Fruit fly (Drosophila melanogaster): Measurements from ENCODE around the gene CG9257.

The CG9257 gene

DNA sequence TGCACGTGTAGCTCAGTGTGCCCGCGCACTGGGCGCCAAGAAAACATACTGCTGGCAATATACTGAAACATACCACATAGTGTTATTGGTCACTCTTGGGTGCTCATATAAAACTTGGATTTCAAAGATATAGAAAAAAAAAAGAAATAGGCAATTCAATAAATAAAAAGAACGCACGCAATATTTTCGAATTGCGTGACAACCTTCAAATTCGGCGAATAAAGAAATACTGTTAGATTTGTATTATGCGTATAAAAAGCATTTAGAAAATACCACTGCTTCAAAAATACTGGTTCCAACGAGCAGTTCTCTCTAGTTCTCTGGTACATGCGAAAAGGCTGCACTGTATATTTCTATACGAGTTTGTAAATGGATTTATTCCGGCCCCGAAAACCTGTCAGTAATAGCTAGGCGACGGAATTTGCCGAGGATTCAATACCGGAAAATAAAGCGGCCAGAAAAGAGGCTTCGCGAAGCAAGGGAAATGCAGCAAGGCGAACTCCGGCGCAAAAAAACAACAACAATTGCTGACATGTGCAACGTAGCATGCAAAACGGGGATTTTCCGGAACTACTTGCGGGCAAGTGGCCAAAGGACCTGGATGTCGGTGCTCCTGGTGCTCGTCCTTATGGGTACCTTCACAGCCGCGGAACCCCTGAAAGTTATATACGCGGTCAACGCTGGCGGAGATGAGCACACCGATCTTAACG is at the start of gene CG9257:
CG9257 (plus strand) TSS at position 345 of the 710 bp plus-strand sequence.
- no peak for TF ChIP-seq usp (GFP tag; optimal IDR thresholded peaks at IDR 0.05)
- no peak for TF ChIP-seq psq (optimal IDR thresholded peaks at IDR 0.05)
- no peak for TF ChIP-seq Dll (optimal IDR thresholded peaks at IDR 0.05)
- no peak for TF ChIP-seq CG8478 (optimal IDR thresholded peaks at IDR 0.05)
- TF ChIP-seq pan (optimal IDR thresholded peaks at IDR 0.05) = no peak
- TF ChIP-seq EcR (GFP tag; optimal IDR thresholded peaks at IDR 0.05) = no peak

DNA sequence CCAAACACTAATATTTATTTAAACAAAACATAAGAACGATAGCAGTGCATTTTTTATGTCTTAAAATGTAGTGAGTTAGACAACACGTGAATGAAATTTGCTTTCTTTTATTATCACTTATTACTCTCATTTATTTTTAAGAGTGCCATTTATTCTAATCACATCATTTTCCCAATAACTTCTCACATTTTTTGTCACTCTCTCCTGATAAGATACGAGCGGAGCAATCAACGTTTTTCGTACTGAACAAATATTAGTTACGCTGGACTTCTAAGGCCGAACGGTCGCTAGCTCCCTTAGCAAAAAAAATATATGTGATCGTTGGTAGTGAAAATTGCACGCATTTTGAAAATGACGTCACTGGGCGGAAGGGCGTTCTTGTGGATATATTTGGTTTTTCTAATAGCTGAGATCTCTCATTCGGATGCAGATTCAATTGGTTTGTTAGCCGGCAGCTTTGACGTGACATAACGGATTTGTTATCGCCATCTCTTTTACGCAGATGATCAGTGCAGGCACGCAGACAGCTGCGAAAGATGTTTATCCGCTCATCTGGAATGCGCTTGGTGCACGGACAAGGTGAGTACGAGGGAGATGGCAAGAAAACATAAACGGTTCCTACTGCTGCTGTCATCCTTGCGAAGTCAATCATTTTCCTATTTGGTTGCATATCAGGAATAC is 49.6 kb upstream of the CG9257 start, which contains the start of gene Itgbn:
Itgbn (plus strand) TSS at position 251 of the 681 bp plus-strand sequence.
- no peak for TF ChIP-seq CG8478 (optimal IDR thresholded peaks at IDR 0.05)
- TF ChIP-seq usp (GFP tag; optimal IDR thresholded peaks at IDR 0.05) = no peak
- TF ChIP-seq pan (optimal IDR thresholded peaks at IDR 0.05) = no peak

DNA sequence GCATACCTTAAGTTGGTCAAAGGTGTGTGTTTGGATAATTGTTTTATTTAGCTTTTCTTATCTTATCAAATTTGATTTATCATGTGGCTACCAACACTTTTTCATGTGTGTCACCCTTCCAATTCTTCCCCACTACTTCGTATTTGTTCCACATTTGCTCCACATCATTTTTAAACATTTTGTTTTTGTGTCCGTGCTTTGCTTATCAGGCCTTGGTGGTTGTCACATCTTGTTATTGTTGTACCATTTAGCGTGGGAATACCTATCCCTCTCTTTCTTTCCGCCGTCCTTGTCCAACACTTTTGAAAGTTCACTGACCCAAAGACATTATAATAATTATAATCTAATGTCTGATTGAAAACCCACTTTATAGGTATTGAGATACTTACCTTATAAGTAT is 48.9 kb upstream of the CG9257 start:
- TF ChIP-seq EcR (GFP tag; optimal IDR thresholded peaks at IDR 0.05) (no peak), usp (GFP tag; optimal IDR thresholded peaks at IDR 0.05) (no peak), psq (optimal IDR thresholded peaks at IDR 0.05) (no peak), Dll (optimal IDR thresholded peaks at IDR 0.05) (no peak), CG8478 (optimal IDR thresholded peaks at IDR 0.05) (no peak), pan (optimal IDR thresholded peaks at IDR 0.05) (no peak)

DNA sequence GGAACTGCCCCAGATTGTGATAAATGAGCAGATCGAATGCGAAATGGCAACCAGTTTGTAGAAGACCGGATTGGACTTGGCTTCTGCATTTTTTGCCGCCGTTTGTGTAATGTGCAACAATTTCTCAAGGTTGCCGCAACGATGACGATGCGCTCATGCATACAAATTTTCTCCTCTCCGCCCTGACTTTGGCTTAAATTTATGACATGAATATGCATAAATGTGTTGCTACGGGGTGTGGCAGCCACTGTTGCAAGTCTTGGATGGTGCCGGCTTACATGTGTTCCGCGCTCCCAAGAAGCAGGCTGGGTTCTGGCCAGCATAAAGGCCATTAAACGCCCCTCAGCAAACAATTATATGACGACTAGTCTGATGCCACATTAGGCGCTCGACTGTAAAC is 41.0 kb upstream of the CG9257 start:
- TF ChIP-seq usp (GFP tag; optimal IDR thresholded peaks at IDR 0.05) = no peak
- no peak for TF ChIP-seq EcR (GFP tag; optimal IDR thresholded peaks at IDR 0.05)
- TF ChIP-seq Dll (optimal IDR thresholded peaks at IDR 0.05) = no peak

DNA sequence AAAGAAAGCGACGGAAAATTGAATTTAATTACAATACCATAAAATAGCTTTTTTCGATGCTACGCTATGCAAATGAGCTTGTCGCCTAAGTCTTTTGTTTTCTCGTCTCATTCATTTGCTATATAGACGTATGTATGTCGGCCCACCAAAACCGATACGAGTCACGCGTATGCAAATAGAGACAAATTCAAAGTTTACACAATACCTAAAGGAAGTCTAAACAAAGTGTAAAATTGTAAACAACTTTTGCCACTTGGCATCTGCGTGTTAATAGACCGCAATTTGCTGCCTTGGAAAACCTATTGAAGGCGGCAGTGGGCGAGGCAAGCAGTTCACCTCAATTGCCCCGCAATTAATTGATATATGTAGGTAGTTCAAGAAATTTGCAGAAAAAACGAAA is 39.9 kb upstream of the CG9257 start:
- no peak for TF ChIP-seq EcR (GFP tag; optimal IDR thresholded peaks at IDR 0.05)
- no peak for TF ChIP-seq usp (GFP tag; optimal IDR thresholded peaks at IDR 0.05)
- no peak for TF ChIP-seq CG8478 (optimal IDR thresholded peaks at IDR 0.05)
- TF ChIP-seq pan (optimal IDR thresholded peaks at IDR 0.05) = no peak
- TF ChIP-seq psq (optimal IDR thresholded peaks at IDR 0.05) = no peak
- no peak for TF ChIP-seq Dll (optimal IDR thresholded peaks at IDR 0.05)

DNA sequence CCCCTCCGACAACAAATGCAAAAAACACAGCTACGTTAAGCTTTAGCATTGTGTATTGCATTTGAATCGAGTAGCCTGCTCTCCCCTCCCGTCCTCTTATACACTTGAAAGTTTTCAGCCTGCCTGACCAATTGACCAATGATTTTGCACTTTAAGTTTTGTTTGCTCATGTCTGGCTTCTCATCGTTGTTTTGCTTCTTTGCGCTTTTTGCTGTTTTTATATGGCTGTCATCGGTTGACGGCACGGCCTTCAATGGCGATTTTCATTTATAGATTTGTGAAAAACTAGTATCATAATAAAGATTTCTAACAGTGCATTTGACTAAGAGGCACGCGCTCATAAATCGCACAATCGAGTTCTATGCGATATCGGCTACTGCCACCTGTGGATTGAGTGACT is 36.7 kb upstream of the CG9257 start:
- no peak for TF ChIP-seq usp (GFP tag; optimal IDR thresholded peaks at IDR 0.05)
- no peak for TF ChIP-seq Dll (optimal IDR thresholded peaks at IDR 0.05)
- TF ChIP-seq CG8478 (optimal IDR thresholded peaks at IDR 0.05) = no peak
- TF ChIP-seq EcR (GFP tag; optimal IDR thresholded peaks at IDR 0.05) = no peak
- no peak for TF ChIP-seq pan (optimal IDR thresholded peaks at IDR 0.05)
- no peak for TF ChIP-seq psq (optimal IDR thresholded peaks at IDR 0.05)

DNA sequence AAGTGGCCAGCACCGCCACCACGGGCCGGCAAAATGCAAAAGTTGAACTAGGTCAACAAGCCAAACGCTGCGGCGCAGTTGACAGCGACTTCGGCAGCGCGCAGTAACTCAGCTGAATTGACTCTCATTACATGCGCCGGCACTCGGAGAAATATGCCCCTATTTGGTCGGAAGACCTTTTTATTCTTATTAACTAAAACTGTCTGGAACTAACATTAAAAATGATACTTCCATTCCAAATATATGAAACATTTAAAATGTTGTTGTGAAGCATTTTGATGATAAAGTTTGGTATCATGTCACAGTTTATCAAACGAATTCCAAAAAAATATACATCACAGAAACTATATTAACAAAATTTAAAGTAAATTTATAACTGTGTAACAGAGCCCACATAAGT is 35.4 kb upstream of the CG9257 start:
- TF ChIP-seq psq (optimal IDR thresholded peaks at IDR 0.05) (no peak), usp (GFP tag; optimal IDR thresholded peaks at IDR 0.05) (no peak), Dll (optimal IDR thresholded peaks at IDR 0.05) (no peak), pan (optimal IDR thresholded peaks at IDR 0.05) (no peak), EcR (GFP tag; optimal IDR thresholded peaks at IDR 0.05) (no peak), CG8478 (optimal IDR thresholded peaks at IDR 0.05) (no peak)

DNA sequence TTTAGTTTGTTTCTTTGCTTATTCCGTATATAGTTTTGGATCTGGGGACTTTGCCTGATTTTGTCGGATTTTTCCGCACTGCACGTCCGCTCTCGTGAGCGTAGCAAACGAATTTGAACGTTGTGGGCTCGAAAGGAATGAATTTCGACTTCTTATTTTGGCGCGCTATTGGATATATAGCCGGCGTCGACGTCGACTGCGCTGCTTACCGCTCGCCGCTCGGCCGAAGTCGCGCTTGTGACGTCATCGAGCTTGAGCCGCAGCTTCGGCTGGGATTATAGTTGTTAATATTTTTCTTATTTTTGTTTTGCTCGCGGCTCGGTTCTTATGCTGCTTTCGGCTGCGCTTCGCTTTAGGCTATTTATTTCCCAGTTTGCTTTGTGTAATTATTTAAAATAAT is 32.8 kb upstream of the CG9257 start:
- TF ChIP-seq usp (GFP tag; optimal IDR thresholded peaks at IDR 0.05) (no peak), Dll (optimal IDR thresholded peaks at IDR 0.05) (no peak), pan (optimal IDR thresholded peaks at IDR 0.05) (no peak), psq (optimal IDR thresholded peaks at IDR 0.05) (no peak), EcR (GFP tag; optimal IDR thresholded peaks at IDR 0.05) (no peak), CG8478 (optimal IDR thresholded peaks at IDR 0.05) (no peak)

DNA sequence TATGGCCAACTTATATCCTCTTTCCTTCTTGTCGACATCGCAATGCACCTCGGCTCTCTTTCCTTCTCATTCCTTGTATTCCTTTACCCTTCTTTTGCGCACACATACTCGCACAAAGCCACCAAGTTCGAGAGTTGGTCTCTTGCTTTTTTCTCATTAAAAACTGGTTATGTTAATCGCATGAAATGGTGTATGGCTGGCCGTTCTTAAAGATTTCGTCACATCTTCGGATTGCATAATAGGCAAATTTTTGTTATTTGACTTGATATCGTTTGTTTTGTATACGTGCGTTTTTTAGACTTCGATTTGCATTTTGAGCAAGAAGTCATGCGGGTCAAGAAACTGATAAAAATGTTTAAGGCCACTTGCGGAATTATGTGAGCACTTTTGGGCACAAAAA is 31.7 kb upstream of the CG9257 start:
- no peak for TF ChIP-seq psq (optimal IDR thresholded peaks at IDR 0.05)
- no peak for TF ChIP-seq usp (GFP tag; optimal IDR thresholded peaks at IDR 0.05)
- TF ChIP-seq EcR (GFP tag; optimal IDR thresholded peaks at IDR 0.05) = no peak
- no peak for TF ChIP-seq pan (optimal IDR thresholded peaks at IDR 0.05)
- no peak for TF ChIP-seq CG8478 (optimal IDR thresholded peaks at IDR 0.05)
- TF ChIP-seq Dll (optimal IDR thresholded peaks at IDR 0.05) = no peak

DNA sequence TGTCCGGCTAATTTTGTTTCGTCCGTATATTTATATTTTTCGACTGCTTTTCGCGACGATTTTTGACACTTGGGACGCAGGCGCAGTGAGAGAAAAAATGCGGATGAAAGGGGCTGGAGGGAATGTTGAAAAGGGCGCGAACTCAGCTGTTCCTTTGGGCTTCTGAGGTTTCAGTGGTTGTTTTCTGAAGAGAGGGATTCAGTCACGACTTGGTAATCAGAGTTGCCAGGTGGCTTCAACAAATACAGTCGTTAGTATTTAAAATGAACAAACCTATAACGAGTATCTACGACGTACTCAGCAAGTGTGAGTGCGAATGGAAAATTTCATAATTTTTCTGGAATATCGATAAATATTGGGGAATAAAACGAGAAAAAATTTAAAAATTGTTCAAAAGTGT is 31.1 kb upstream of the CG9257 start, which contains the start of gene CG9265:
CG9265 (minus strand) TSS at position 68 of the 400 bp plus-strand sequence.
- TF ChIP-seq Dll (optimal IDR thresholded peaks at IDR 0.05) (no peak), CG8478 (optimal IDR thresholded peaks at IDR 0.05) (no peak), pan (optimal IDR thresholded peaks at IDR 0.05) (no peak), psq (optimal IDR thresholded peaks at IDR 0.05) (no peak), EcR (GFP tag; optimal IDR thresholded peaks at IDR 0.05) (no peak), usp (GFP tag; optimal IDR thresholded peaks at IDR 0.05) (no peak)

DNA sequence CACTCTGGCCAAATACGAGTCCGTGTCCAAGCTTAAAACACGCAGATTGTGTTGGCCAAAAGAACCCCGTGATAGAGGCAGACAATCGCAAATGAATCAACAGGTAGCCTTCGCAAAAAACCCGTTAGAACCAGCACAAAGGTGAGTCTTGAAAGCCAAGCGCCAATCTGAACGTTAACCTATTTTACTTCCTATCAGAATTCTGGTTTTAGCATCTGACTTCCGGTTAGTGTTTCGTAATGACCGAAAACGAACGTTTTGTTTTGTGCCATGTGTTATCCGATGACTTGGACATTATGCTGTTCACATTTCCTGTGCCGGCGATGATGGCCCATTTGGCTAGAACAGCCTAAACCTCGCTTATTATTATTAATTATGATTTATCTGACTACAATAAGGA is 30.2 kb upstream of the CG9257 start:
- TF ChIP-seq usp (GFP tag; optimal IDR thresholded peaks at IDR 0.05) = no peak
- TF ChIP-seq EcR (GFP tag; optimal IDR thresholded peaks at IDR 0.05) = no peak
- TF ChIP-seq pan (optimal IDR thresholded peaks at IDR 0.05) = no peak
- no peak for TF ChIP-seq CG8478 (optimal IDR thresholded peaks at IDR 0.05)
- TF ChIP-seq psq (optimal IDR thresholded peaks at IDR 0.05) = no peak
- TF ChIP-seq Dll (optimal IDR thresholded peaks at IDR 0.05) = no peak

DNA sequence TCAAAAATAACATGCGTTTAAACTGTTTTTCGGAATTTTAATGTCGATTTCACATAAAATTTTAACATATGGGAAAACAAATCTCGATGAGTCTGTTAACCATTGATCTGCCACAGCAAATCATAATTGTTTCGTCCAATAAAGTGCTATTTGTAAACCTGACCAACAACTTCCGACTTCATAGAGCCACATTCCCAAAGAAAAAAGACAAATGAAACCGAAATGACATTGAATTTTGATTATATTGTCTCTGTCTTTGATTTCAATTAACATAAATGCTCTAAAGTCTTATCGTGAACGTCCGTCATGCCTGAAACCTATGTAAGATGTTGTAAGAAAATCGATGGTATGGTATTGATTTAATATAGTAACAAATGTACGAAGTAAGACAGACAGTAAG is 29.2 kb upstream of the CG9257 start:
- no peak for TF ChIP-seq psq (optimal IDR thresholded peaks at IDR 0.05)
- TF ChIP-seq Dll (optimal IDR thresholded peaks at IDR 0.05) = no peak
- no peak for TF ChIP-seq usp (GFP tag; optimal IDR thresholded peaks at IDR 0.05)
- no peak for TF ChIP-seq EcR (GFP tag; optimal IDR thresholded peaks at IDR 0.05)
- TF ChIP-seq pan (optimal IDR thresholded peaks at IDR 0.05) = no peak
- no peak for TF ChIP-seq CG8478 (optimal IDR thresholded peaks at IDR 0.05)
